Worm (Caenorhabditis elegans) whole organism, L3 larva: ENCODE data around the gene dnj-24.

Experiments used
- aly-2 ChIP-seq: fragments of 150-350 bp; optimal IDR thresholded peaks from 2 replicates; lab custom pipeline; 2014; ENCODE audit warnings: missing biosample characterization, missing genetic modification characterization
- ceh-82 ChIP-seq: fragments of 150-350 bp; optimal IDR thresholded peaks from 2 replicates; lab custom pipeline; 2014; ENCODE audit warnings: missing biosample characterization, missing genetic modification characterization
- egl-27 ChIP-seq: sonication (generic microtip); optimal IDR thresholded peaks from 4 replicates; lab custom pipeline; 2017; ENCODE audit warnings: missing biosample characterization, missing genetic modification reagents, missing genetic modification characterization
- fkh-10 ChIP-seq: sonication (generic microtip); optimal IDR thresholded peaks from 2 replicates; lab custom pipeline; 2017; ENCODE audit warnings: missing biosample characterization, missing genetic modification reagents, missing genetic modification characterization
- fos-1 ChIP-seq: fragments of 150-350 bp; optimal IDR thresholded peaks from 2 replicates; lab custom pipeline; 2014; ENCODE audit warnings: missing biosample characterization, missing genetic modification characterization
- lin-15B ChIP-seq: fragments of 150-350 bp; optimal IDR thresholded peaks from 2 replicates; lab custom pipeline; 2014; ENCODE audit warnings: missing biosample characterization, missing genetic modification characterization
- nfya-1 ChIP-seq: sonication (generic microtip); optimal IDR thresholded peaks from 2 replicates; lab custom pipeline; 2017; ENCODE audit warnings: missing genetic modification characterization, mild to moderate bottlenecking, missing compliant biosample characterization, antibody characterized with exemption, moderate library complexity; ENCODE audit not compliant: insufficient read depth
- nhr-77 ChIP-seq: fragments of 150-350 bp; optimal IDR thresholded peaks from 2 replicates; lab custom pipeline; 2014; ENCODE audit warnings: missing biosample characterization, missing genetic modification characterization
- pha-4 ChIP-seq: fragments of 150-350 bp; optimal IDR thresholded peaks from 2 replicates; lab custom pipeline; 2014; ENCODE audit warnings: missing biosample characterization, missing genetic modification reagents, missing genetic modification characterization
- skn-1 ChIP-seq: fragments of 150-350 bp; optimal IDR thresholded peaks from 2 replicates; lab custom pipeline; 2014; ENCODE audit warnings: missing biosample characterization, missing genetic modification characterization
- unc-62 ChIP-seq: fragments of 150-350 bp; sonication (generic microtip); optimal IDR thresholded peaks from 4 replicates; lab custom pipeline; 2014; ENCODE audit warnings: missing biosample characterization, missing genetic modification reagents, missing genetic modification characterization

DNA sequence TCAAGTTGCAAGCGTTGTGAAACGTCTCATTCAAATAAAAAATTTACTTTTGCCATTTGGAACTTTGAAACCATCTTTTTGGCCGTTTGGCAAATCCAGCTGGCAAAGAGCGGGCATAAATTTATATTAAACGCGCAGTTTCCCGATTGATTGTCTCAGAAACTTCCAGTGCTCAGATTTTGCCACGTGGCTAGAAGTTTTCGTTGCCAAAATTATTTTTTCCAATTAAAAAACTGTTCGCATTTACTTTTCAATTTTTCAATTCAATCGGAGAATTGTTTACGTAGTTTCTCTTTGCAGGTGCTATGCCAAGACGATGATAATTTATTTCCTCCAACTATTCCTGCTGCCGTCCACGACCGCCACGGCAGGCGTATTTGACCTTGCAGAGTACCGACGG lies 29.4 kb upstream of the dnj-24 start, which contains the start of gene F48E8.4:
- TF ChIP-seq nfya-1 (tag; lab: Kevin White, UChicago): no peak
- TF ChIP-seq nhr-77 (tag; lab: Kevin White, UChicago): no peak
- TF ChIP-seq ceh-82 (tag; lab: Kevin White, UChicago): no peak
- TF ChIP-seq fkh-10 (GFP tag; lab: Kevin White, UChicago): no peak
- no peak for TF ChIP-seq unc-62 (GFP tag; lab: Kevin White, UChicago)
- TF ChIP-seq skn-1 (tag; lab: Kevin White, UChicago): no peak
- TF ChIP-seq aly-2: no peak
- no peak for TF ChIP-seq lin-15B
- no peak for TF ChIP-seq pha-4 (tag; lab: Kevin White, UChicago)
- no peak for TF ChIP-seq fos-1 (tag; lab: Kevin White, UChicago)
- TF ChIP-seq egl-27 (tag; lab: Kevin White, UChicago): no peak
